Fruit fly (Drosophila melanogaster): Measurements from ENCODE around the gene Flo2.

Gene Flo2

dm6 chrX:14950273-14951272, 111.4 kb downstream of the Flo2 start (continued):
- peak; percentile 91 for TF ChIP-seq HLH3B (GFP tag; IDR thresholded peaks at IDR 0.05)
- TF ChIP-seq Mrtf (GFP tag; IDR thresholded peaks at IDR 0.05): peak; percentile 79
- peak; percentile 85 for TF ChIP-seq CG10654 (GFP tag; optimal IDR thresholded peaks at IDR 0.05)
- TF ChIP-seq Nf-YA (GFP tag; IDR thresholded peaks at IDR 0.05): peak; percentile 73
- peak; percentile 94 for TF ChIP-seq CG12219 (GFP tag; optimal IDR thresholded peaks at IDR 0.05)
- no peak for TF ChIP-seq CG14860 (GFP tag; IDR thresholded peaks at IDR 0.05; ENCODE audit: partially characterized antibody)
- TF ChIP-seq CG18262 (tag; optimal IDR thresholded peaks at IDR 0.05): peak; percentile 99
- peak; percentile 97 for TF ChIP-seq CG1602 (GFP tag; optimal IDR thresholded peaks at IDR 0.05)
- TF ChIP-seq CG12769 (tag; optimal IDR thresholded peaks at IDR 0.05): peak; percentile 59
- TF ChIP-seq gem (tag; optimal IDR thresholded peaks at IDR 0.05): peak; percentile 98
- peak; percentile 63 for TF ChIP-seq CG15073 (GFP tag; optimal IDR thresholded peaks at IDR 0.05)
- TF ChIP-seq CG12071 (GFP tag; optimal IDR thresholded peaks at IDR 0.05): peak; percentile 82
- TF ChIP-seq mam (GFP tag; optimal IDR thresholded peaks at IDR 0.05): peak; percentile 75
- peak; percentile 91 for TF ChIP-seq tin (GFP tag; optimal IDR thresholded peaks at IDR 0.05)
- TF ChIP-seq CG3163 (GFP tag; optimal IDR thresholded peaks at IDR 0.05): peak; percentile 30
- TF ChIP-seq CG13123 (GFP tag; optimal IDR thresholded peaks at IDR 0.05): peak; percentile 82
- peak; percentile 80 for TF ChIP-seq pnt (GFP tag; optimal IDR thresholded peaks at IDR 0.05)
- peak; percentile 84 for TF ChIP-seq ken (GFP tag; IDR thresholded peaks at IDR 0.05)
- TF ChIP-seq CG6175 (GFP tag; IDR thresholded peaks at IDR 0.05): no peak; the same call in 2 of the 3 replicates
- TF ChIP-seq twi (tag; optimal IDR thresholded peaks at IDR 0.05): peak; percentile 93
- TF ChIP-seq row (GFP tag; IDR thresholded peaks at IDR 0.05): peak; percentile 93
- 0 out of 2 replicates have a peak, but pooled peaks have one; percentile 30 for TF ChIP-seq ato (GFP tag; IDR thresholded peaks at IDR 0.05; ENCODE audit: partially characterized antibody)
- peak; percentile 88 for TF ChIP-seq CG30020 (tag; optimal IDR thresholded peaks at IDR 0.05)
- TF ChIP-seq ssp (GFP tag; IDR thresholded peaks at IDR 0.05): peak; percentile 82
- peak; percentile 91 for TF ChIP-seq odd (GFP tag; optimal IDR thresholded peaks at IDR 0.05)
- TF ChIP-seq Atf3 (GFP tag; optimal IDR thresholded peaks at IDR 0.05): peak; percentile 80
- 0 out of 2 replicates have a peak, but pooled peaks have one; percentile 12 for TF ChIP-seq toy (GFP tag; IDR thresholded peaks at IDR 0.05)
- no peak for TF ChIP-seq CG8478 (optimal IDR thresholded peaks at IDR 0.05)
- TF ChIP-seq Antp (GFP tag; optimal IDR thresholded peaks at IDR 0.05): peak; percentile 59
- TF ChIP-seq CG4360 (GFP tag; IDR thresholded peaks at IDR 0.05): peak; percentile 81
- no peak for TF ChIP-seq hb (GFP tag; IDR thresholded peaks at IDR 0.05; ENCODE audit: partially characterized antibody)
- no peak for TF ChIP-seq CG34224 (GFP tag; IDR thresholded peaks at IDR 0.05; ENCODE audit: partially characterized antibody)
- TF ChIP-seq CG11560 (tag; IDR thresholded peaks at IDR 0.05): peak; percentile 63; the same call in 2 of the 3 replicates
- peak; percentile 66 for TF ChIP-seq gcm2 (GFP tag; optimal IDR thresholded peaks at IDR 0.05)
- TF ChIP-seq sima (GFP tag; optimal IDR thresholded peaks at IDR 0.05): peak; percentile 26
- TF ChIP-seq cwo (GFP tag; optimal IDR thresholded peaks at IDR 0.05): peak; percentile 77
- TF ChIP-seq CG31365 (tag; optimal IDR thresholded peaks at IDR 0.05): peak; percentile 68
- peak; percentile 64 to 97 for TF ChIP-seq Hr51 (GFP tag; optimal IDR thresholded peaks at IDR 0.05)
- peak; percentile 70 for TF ChIP-seq dimm (GFP tag; IDR thresholded peaks at IDR 0.05)
- peak; percentile 83 for TF ChIP-seq CG6272 (GFP tag; IDR thresholded peaks at IDR 0.05)
- peak; percentile 73 for TF ChIP-seq Sry-β (GFP tag; optimal IDR thresholded peaks at IDR 0.05)
- peak; percentile 86 for TF ChIP-seq BtbVII (GFP tag; optimal IDR thresholded peaks at IDR 0.05)
- peak; percentile 95 for TF ChIP-seq lbe (GFP tag; optimal IDR thresholded peaks at IDR 0.05)
- peak; percentile 91 for TF ChIP-seq dysf (GFP tag; IDR thresholded peaks at IDR 0.05)
- peak; percentile 97 for TF ChIP-seq dmrt99B (tag; optimal IDR thresholded peaks at IDR 0.05)
- peak; percentile 83 for TF ChIP-seq ind (GFP tag; optimal IDR thresholded peaks at IDR 0.05)
- peak; percentile 94 for TF ChIP-seq Hr3 (GFP tag; optimal IDR thresholded peaks at IDR 0.05)
- TF ChIP-seq NC2β (GFP tag; optimal IDR thresholded peaks at IDR 0.05): peak; percentile 81
- TF ChIP-seq CG4820 (GFP tag; optimal IDR thresholded peaks at IDR 0.05): peak; percentile 92
